Worm (Caenorhabditis elegans): ENCODE results near the gene F59H6.15.

- TF ChIP-seq T23F11.4 (GFP tag; optimal IDR thresholded peaks at IDR 0.05), result no peak
- no peak for TF ChIP-seq dmd-4 (tag; optimal IDR thresholded peaks at IDR 0.05; ENCODE audit: borderline replicate concordance)
- no peak for TF ChIP-seq pag-3 (tag; optimal IDR thresholded peaks at IDR 0.05; ENCODE audit: borderline replicate concordance)
- no peak for TF ChIP-seq ceh-6 (GFP tag; optimal IDR thresholded peaks at IDR 0.05)
- TF ChIP-seq sdc-2 (tag; optimal IDR thresholded peaks at IDR 0.05), result no peak
- no peak for TF ChIP-seq hlh-6 (tag; optimal IDR thresholded peaks at IDR 0.05)
- no peak for TF ChIP-seq lin-11 (tag; optimal IDR thresholded peaks at IDR 0.05)
- no peak for TF ChIP-seq ztf-16 (tag; optimal IDR thresholded peaks at IDR 0.05)
- no peak for TF ChIP-seq C08G9.2 (tag; optimal IDR thresholded peaks at IDR 0.05)
- TF ChIP-seq ets-4 (tag; optimal IDR thresholded peaks at IDR 0.05), result no peak
These were observed 46.2 kb downstream of the F59H6.15 start, which contains the start of gene F07E5.5 for ce11 chrII:2058985-2059384.

Data from whole organism, late embryonic.